Worm (Caenorhabditis elegans): ENCODE measurements around the gene nhr-9.

Gene nhr-9

DNA sequence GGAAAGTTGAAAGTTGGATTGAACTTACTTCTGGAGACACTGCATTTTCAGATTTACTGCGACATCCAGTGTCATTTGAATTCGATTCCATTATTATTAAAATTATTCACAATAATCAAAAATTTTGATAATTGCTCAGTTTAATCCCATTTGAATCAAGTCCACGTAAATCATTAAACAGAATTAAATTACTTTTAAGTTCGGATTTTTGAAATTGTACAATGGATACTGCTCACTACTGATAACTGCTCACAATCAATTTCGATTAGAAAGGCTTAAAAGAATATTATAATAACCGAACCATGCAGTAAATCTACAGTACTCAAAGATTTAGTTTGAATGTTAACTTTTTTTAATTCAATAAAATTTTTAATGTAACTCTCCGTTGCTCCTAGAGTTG lies 31.1 kb upstream of the nhr-9 start, which contains the start of gene R01H2.4:
R01H2.4 (minus strand) TSS at position 101 of the 400 bp plus-strand sequence.
- no peak for TF ChIP-seq unc-62 (GFP tag; optimal IDR thresholded peaks at IDR 0.05)
- TF ChIP-seq peb-1 (tag; optimal IDR thresholded peaks at IDR 0.05): no peak
- no peak for TF ChIP-seq nhr-11 (tag; optimal IDR thresholded peaks at IDR 0.05)
- no peak for TF ChIP-seq crh-2 (tag; optimal IDR thresholded peaks at IDR 0.05)
- TF ChIP-seq ceh-16 (tag; optimal IDR thresholded peaks at IDR 0.05): no peak
- TF ChIP-seq R02D3.7 (tag; optimal IDR thresholded peaks at IDR 0.05): no peak
- TF ChIP-seq F13H6.1 (tag; optimal IDR thresholded peaks at IDR 0.05): no peak
- no peak for TF ChIP-seq Y55F3AM.14 (GFP tag; optimal IDR thresholded peaks at IDR 0.05)
- no peak for TF ChIP-seq unc-55 (GFP tag; optimal IDR thresholded peaks at IDR 0.05)
- TF ChIP-seq mdl-1 (tag; optimal IDR thresholded peaks at IDR 0.05): no peak
- TF ChIP-seq C34F6.9 (tag; optimal IDR thresholded peaks at IDR 0.05): no peak
- no peak for TF ChIP-seq sma-9 (GFP tag; optimal IDR thresholded peaks at IDR 0.05)
- no peak for TF ChIP-seq sma-9 (tag; optimal IDR thresholded peaks at IDR 0.05)
- TF ChIP-seq skn-1 (tag; optimal IDR thresholded peaks at IDR 0.05): no peak
- no peak for TF ChIP-seq lin-11 (tag; optimal IDR thresholded peaks at IDR 0.05)
- no peak for TF ChIP-seq nhr-237 (tag; optimal IDR thresholded peaks at IDR 0.05)
- TF ChIP-seq mbf-1 (tag; optimal IDR thresholded peaks at IDR 0.05): no peak
- no peak for TF ChIP-seq alr-1 (tag; optimal IDR thresholded peaks at IDR 0.05)
- no peak for TF ChIP-seq nhr-21 (tag; optimal IDR thresholded peaks at IDR 0.05)
- TF ChIP-seq unc-39 (tag; optimal IDR thresholded peaks at IDR 0.05): no peak
- TF ChIP-seq nhr-25 (tag; optimal IDR thresholded peaks at IDR 0.05): no peak

DNA sequence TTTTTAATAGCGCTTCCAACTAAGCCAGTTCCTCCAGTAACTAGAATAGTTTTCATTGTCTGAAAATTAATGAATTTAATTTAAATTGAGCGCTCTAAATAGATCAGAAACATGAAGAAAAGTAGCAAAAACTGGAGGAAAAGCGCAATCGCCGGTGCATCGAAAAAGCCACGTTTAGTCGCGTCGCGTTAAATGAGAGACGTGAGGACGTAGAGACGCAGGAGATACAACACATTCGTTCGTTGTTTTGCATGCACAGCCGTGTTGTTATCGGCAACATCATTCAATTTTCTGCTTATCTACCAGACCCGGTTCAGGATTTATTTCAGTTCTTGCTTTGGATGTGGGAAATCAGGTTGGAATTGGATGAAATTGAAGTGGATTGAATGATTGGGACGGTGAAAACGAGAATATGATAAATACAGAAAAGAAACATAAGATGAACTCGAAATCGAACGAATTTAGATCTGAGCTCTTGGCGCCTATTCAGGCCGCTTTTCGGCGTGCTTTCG lies 27.8 kb upstream of the nhr-9 start, which contains the start of gene ger-1:
ger-1 (minus strand) TSS at position 93 of the 512 bp plus-strand sequence.
- TF ChIP-seq R02D3.7 (tag; optimal IDR thresholded peaks at IDR 0.05) (no peak), sem-4 (tag; optimal IDR thresholded peaks at IDR 0.05) (no peak), skn-1 (tag; optimal IDR thresholded peaks at IDR 0.05) (no peak), nhr-11 (tag; optimal IDR thresholded peaks at IDR 0.05) (no peak), nhr-25 (tag; optimal IDR thresholded peaks at IDR 0.05) (no peak), unc-39 (tag; optimal IDR thresholded peaks at IDR 0.05) (no peak), ztf-4 (tag; optimal IDR thresholded peaks at IDR 0.05) (no peak), blmp-1 (tag; optimal IDR thresholded peaks at IDR 0.05; ENCODE audit: insufficient read depth) (no peak), unc-62 (GFP tag; optimal IDR thresholded peaks at IDR 0.05) (no peak), sma-9 (GFP tag; optimal IDR thresholded peaks at IDR 0.05) (no peak), sma-9 (tag; optimal IDR thresholded peaks at IDR 0.05) (no peak), peb-1 (tag; optimal IDR thresholded peaks at IDR 0.05) (no peak)

DNA sequence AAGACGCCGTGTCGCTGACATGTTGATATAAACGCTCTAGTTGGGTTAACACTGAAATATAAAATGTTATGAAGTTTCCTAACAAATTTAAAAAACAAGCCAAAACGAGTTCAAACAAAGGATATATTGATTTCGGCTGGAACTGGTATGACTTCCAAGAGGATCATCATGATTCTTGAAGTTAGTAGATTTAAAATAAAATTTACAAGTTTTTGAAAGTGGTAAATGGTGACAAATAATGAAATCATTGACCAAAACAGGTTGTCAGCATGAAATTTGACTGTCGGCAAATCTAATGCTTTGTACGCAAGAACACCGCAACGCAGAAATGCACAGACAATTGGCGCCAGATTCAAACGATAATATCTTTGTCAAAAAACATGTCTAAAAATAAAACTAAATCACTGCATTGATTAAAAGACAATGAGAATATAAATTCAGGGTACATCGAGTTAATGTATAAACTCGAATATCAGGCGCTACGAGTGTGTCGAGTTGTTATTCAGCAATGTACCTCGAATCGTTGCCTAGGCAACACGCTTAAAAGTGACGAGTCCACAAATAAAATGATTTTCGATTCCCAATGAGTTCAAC lies 26.6 kb upstream of the nhr-9 start, which contains the start of the genes ubc-18 and R01H2.8:
ubc-18 (minus strand) TSS at position 51 of the 594 bp plus-strand sequence.
R01H2.8 (plus strand) TSS at position 544 of the 594 bp plus-strand sequence.
- TF ChIP-seq unc-55 (GFP tag; optimal IDR thresholded peaks at IDR 0.05): peak; percentile 56
- peak; percentile 41 for TF ChIP-seq crh-2 (tag; optimal IDR thresholded peaks at IDR 0.05)
- TF ChIP-seq lsy-2 (tag; optimal IDR thresholded peaks at IDR 0.05): peak in 1 of 2 experiments; percentile 68
- peak; percentile 6 for TF ChIP-seq sma-9 (GFP tag; optimal IDR thresholded peaks at IDR 0.05)
- no peak for TF ChIP-seq sma-9 (tag; optimal IDR thresholded peaks at IDR 0.05)
- peak; percentile 17 for TF ChIP-seq egl-27 (tag; optimal IDR thresholded peaks at IDR 0.05)
- peak; percentile 65 for TF ChIP-seq C34F6.9 (tag; optimal IDR thresholded peaks at IDR 0.05)
- no peak for TF ChIP-seq Y55F3AM.14 (GFP tag; optimal IDR thresholded peaks at IDR 0.05)
- TF ChIP-seq nhr-10 (tag; optimal IDR thresholded peaks at IDR 0.05): no peak
- TF ChIP-seq gmeb-1 (tag; optimal IDR thresholded peaks at IDR 0.05): peak; percentile 88
- TF ChIP-seq nhr-129 (tag; optimal IDR thresholded peaks at IDR 0.05): peak; percentile 68

DNA sequence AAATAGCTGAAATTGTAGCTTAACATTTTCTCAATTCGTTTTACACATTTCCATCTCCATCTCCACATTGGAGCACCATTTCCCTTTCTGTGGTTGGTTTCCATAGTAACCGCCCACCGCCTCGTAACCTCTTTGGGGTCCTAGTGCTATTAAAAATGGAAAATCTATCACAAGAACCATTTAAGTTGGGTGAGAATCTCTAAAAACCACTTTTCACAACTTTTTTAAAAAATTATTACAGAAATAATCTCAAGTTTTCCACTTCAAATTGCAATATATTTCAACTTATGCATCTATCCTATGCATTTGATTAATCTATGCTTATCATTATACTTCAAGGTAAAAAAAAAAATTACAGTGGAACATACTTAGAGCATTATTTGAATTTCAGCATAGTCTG lies 25.3 kb upstream of the nhr-9 start, which contains the start of gene tmem-17:
tmem-17 (plus strand) TSS at position 301 of the 400 bp plus-strand sequence.
- no peak for TF ChIP-seq nhr-12 (tag; optimal IDR thresholded peaks at IDR 0.05)
- TF ChIP-seq F13H6.1 (tag; optimal IDR thresholded peaks at IDR 0.05): no peak
- TF ChIP-seq lin-13 (GFP tag; optimal IDR thresholded peaks at IDR 0.05): no peak
- TF ChIP-seq ama-1 (optimal IDR thresholded peaks at IDR 0.05): no peak
- TF ChIP-seq nhr-237 (tag; optimal IDR thresholded peaks at IDR 0.05): no peak
- no peak for TF ChIP-seq ztf-11 (tag; optimal IDR thresholded peaks at IDR 0.05)
- no peak for TF ChIP-seq R02D3.7 (tag; optimal IDR thresholded peaks at IDR 0.05)

DNA sequence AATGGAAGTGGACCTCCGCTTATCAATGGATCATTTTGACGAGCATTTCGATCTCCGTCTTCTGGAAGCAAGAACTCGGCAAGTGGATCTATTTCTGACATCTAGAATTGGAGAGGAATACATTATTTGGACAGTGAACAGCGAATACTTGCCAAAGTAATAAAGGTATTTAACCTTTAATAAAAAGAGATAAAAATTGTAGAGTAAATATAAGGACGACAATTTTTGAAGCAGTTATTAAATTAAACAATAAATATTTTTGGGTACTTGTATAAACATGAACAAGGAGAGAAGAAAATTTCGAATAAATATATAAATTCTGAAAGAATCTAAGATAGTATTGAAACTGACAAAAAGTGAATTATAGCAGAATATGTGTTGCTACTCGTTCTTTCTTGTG lies 22.8 kb upstream of the nhr-9 start, which contains the start of gene lin-37:
lin-37 (minus strand) TSS at position 101 of the 400 bp plus-strand sequence.
- TF ChIP-seq nhr-10 (tag; optimal IDR thresholded peaks at IDR 0.05): no peak
- TF ChIP-seq aly-2 (tag; optimal IDR thresholded peaks at IDR 0.05): no peak
- TF ChIP-seq ztf-11 (tag; optimal IDR thresholded peaks at IDR 0.05): no peak
- no peak for TF ChIP-seq crh-2 (tag; optimal IDR thresholded peaks at IDR 0.05)
- TF ChIP-seq ztf-4 (tag; optimal IDR thresholded peaks at IDR 0.05): no peak
- TF ChIP-seq nhr-25 (tag; optimal IDR thresholded peaks at IDR 0.05): no peak
- no peak for TF ChIP-seq blmp-1 (tag; optimal IDR thresholded peaks at IDR 0.05; ENCODE audit: insufficient read depth)
- TF ChIP-seq dmd-4 (tag; optimal IDR thresholded peaks at IDR 0.05): no peak
- TF ChIP-seq mbf-1 (tag; optimal IDR thresholded peaks at IDR 0.05): no peak
- no peak for TF ChIP-seq nhr-6 (tag; optimal IDR thresholded peaks at IDR 0.05)
- no peak for TF ChIP-seq nhr-129 (tag; optimal IDR thresholded peaks at IDR 0.05)
- no peak for TF ChIP-seq zag-1 (tag; optimal IDR thresholded peaks at IDR 0.05)
- TF ChIP-seq skn-1 (tag; optimal IDR thresholded peaks at IDR 0.05): no peak
- TF ChIP-seq ama-1 (optimal IDR thresholded peaks at IDR 0.05): no peak
